Worm (Caenorhabditis elegans) whole organism, L4 larva: ENCODE measurements around the gene rps-14.

Source experiments
- F10B5.3 ChIP-seq: sonication (generic microtip); optimal IDR thresholded peaks from 2 replicates; lab custom pipeline; 2016; ENCODE audit warnings: mild to moderate bottlenecking, missing genetic modification characterization, missing compliant biosample characterization
- F49E8.2 ChIP-seq: sonication (generic microtip); optimal IDR thresholded peaks from 2 replicates; lab custom pipeline; 2016; ENCODE audit warnings: missing compliant biosample characterization, mild to moderate bottlenecking, missing genetic modification characterization, borderline replicate concordance
- T26A8.4 ChIP-seq: fragments of 200-800 bp; sonication (Bioruptor generic); IDR thresholded peaks from 2 replicates; pipeline ENCODE4 v1.3.6; 2022; ENCODE audit warnings: missing genetic modification characterization, missing compliant biosample characterization
- Y48G9A.11 ChIP-seq: fragments of 200-800 bp; sonication (Bioruptor generic); IDR thresholded peaks from 2 replicates; pipeline ENCODE4 v1.3.6; 2022; ENCODE audit warnings: missing genetic modification reagents, missing genetic modification characterization, missing compliant biosample characterization
- aha-1 ChIP-seq: fragments of 150-350 bp; peaks from one replicate; lab custom pipeline; 2014; ENCODE audit warnings: missing biosample characterization, missing genetic modification characterization
- ama-1 ChIP-seq: fragments of 150-350 bp; optimal IDR thresholded peaks from 2 replicates; lab custom pipeline; 2014; ENCODE audit warnings: inconsistent platforms, mixed read lengths
- arid-1 ChIP-seq: fragments of 200-800 bp; sonication (Bioruptor generic); conservative IDR thresholded peaks from 2 replicates; pipeline ENCODE4 v1.3.6; 2022; ENCODE audit warnings: missing genetic modification reagents, missing genetic modification characterization, missing compliant biosample characterization
- ceh-28 ChIP-seq: fragments of 150-350 bp; optimal IDR thresholded peaks from 2 replicates; lab custom pipeline; 2014; ENCODE audit warnings: missing biosample characterization, missing genetic modification reagents, missing genetic modification characterization
- ceh-32 ChIP-seq: sonication (generic microtip); optimal IDR thresholded peaks from 2 replicates; lab custom pipeline; 2016; ENCODE audit warnings: mild to moderate bottlenecking, missing genetic modification characterization, missing compliant biosample characterization; ENCODE audit not compliant: poor library complexity
- cey-2 ChIP-seq: sonication (generic microtip); optimal IDR thresholded peaks from 3 replicates; lab custom pipeline; 2017; ENCODE audit warnings: missing genetic modification characterization, mild to moderate bottlenecking, missing compliant biosample characterization, antibody characterized with exemption, borderline replicate concordance; ENCODE audit not compliant: insufficient read depth
- ctbp-1 ChIP-seq: fragments of 200-800 bp; sonication (Bioruptor generic); IDR thresholded peaks from 2 replicates; pipeline ENCODE4 v1.3.6; 2022; ENCODE audit warnings: missing genetic modification reagents, missing genetic modification characterization, missing compliant biosample characterization
- daf-16 ChIP-seq, 3 experiments: sonication (generic microtip); optimal IDR thresholded peaks; 2 replicates each; lab custom pipeline; 2016 to 2017; ENCODE audit warnings: missing genetic modification characterization in 3 of 3, missing genetic modification reagents in 3 of 3, mild to moderate bottlenecking in 2 of 3, missing compliant biosample characterization in 2 of 3, missing biosample characterization in 1 of 3, moderate library complexity in 1 of 3
- daf-19 ChIP-seq: fragments of 200-800 bp; sonication (Bioruptor generic); conservative IDR thresholded peaks from 2 replicates; pipeline ENCODE4 v1.3.6; 2022; ENCODE audit warnings: missing genetic modification characterization, missing compliant biosample characterization
- daf-8 ChIP-seq: fragments of 200-800 bp; sonication (Bioruptor generic); IDR thresholded peaks from 2 replicates; pipeline ENCODE4 v1.3.6; 2022; ENCODE audit warnings: missing genetic modification characterization, missing compliant biosample characterization
- dmd-8 ChIP-seq: fragments of 200-800 bp; sonication (Bioruptor generic); IDR thresholded peaks from 2 replicates; pipeline ENCODE4 v1.3.6; 2022; ENCODE audit warnings: missing genetic modification characterization, missing compliant biosample characterization
- dpl-1 ChIP-seq: fragments of 150-350 bp; optimal IDR thresholded peaks from 2 replicates; lab custom pipeline; 2014; ENCODE audit warnings: missing biosample characterization, missing genetic modification reagents, missing genetic modification characterization
- duxl-1 ChIP-seq: sonication (generic microtip); optimal IDR thresholded peaks from 2 replicates; lab custom pipeline; 2016; ENCODE audit warnings: mild to moderate bottlenecking, missing genetic modification characterization, moderate library complexity, missing compliant biosample characterization; ENCODE audit not compliant: poor library complexity
- dve-1 ChIP-seq: sonication (generic microtip); optimal IDR thresholded peaks from 2 replicates; lab custom pipeline; 2017; ENCODE audit warnings: antibody characterized with exemption, mild to moderate bottlenecking, missing genetic modification characterization, missing compliant biosample characterization; ENCODE audit not compliant: insufficient read depth
- egl-43 ChIP-seq: fragments of 200-800 bp; sonication (Bioruptor generic); IDR thresholded peaks from 2 replicates; pipeline ENCODE4 v1.3.6; 2022; ENCODE audit warnings: missing genetic modification reagents, missing genetic modification characterization, missing compliant biosample characterization
- gei-8 ChIP-seq: fragments of 200-800 bp; sonication (Bioruptor generic); optimal IDR thresholded peaks from 2 replicates; lab custom pipeline; 2018; ENCODE audit warnings: mild to moderate bottlenecking, missing genetic modification characterization, missing compliant biosample characterization
- hlh-11 ChIP-seq: fragments of 200-800 bp; sonication (Bioruptor generic); optimal IDR thresholded peaks from 2 replicates; lab custom pipeline; 2018; ENCODE audit warnings: mild to moderate bottlenecking, missing genetic modification characterization, missing compliant biosample characterization
- hlh-30 ChIP-seq: sonication (generic microtip); optimal IDR thresholded peaks from 2 replicates; lab custom pipeline; 2017; ENCODE audit warnings: antibody characterized with exemption, mild to moderate bottlenecking, missing genetic modification characterization, missing compliant biosample characterization; ENCODE audit not compliant: insufficient read depth
- lin-38 ChIP-seq: fragments of 200-800 bp; sonication (Bioruptor generic); IDR thresholded peaks from 2 replicates; pipeline ENCODE4 v1.3.6; 2022; ENCODE audit warnings: missing genetic modification reagents, missing genetic modification characterization, missing compliant biosample characterization
- lir-3 ChIP-seq: sonication (generic microtip); optimal IDR thresholded peaks from 2 replicates; lab custom pipeline; 2016; ENCODE audit warnings: mild to moderate bottlenecking, missing genetic modification characterization, missing compliant biosample characterization
- lsy-2 ChIP-seq, 2 experiments: fragments of 150-350 bp in 1 of 2; sonication (generic microtip) in 1 of 2; optimal IDR thresholded peaks; 2 replicates each; lab custom pipeline; 2014 to 2017; ENCODE audit warnings: missing biosample characterization in 2 of 2, missing genetic modification characterization in 2 of 2
- madf-9 ChIP-seq: fragments of 200-800 bp; sonication (Bioruptor generic); conservative IDR thresholded peaks from 2 replicates; pipeline ENCODE4 v1.3.6; 2022; ENCODE audit warnings: missing genetic modification reagents, missing genetic modification characterization, missing compliant biosample characterization
- mdt-29 ChIP-seq: fragments of 200-800 bp; sonication (Bioruptor generic); IDR thresholded peaks from 2 replicates; pipeline ENCODE4 v1.3.6; 2022; ENCODE audit warnings: missing genetic modification reagents, missing genetic modification characterization, missing compliant biosample characterization
- mes-2 ChIP-seq: sonication (generic microtip); optimal IDR thresholded peaks from 2 replicates; lab custom pipeline; 2016; ENCODE audit warnings: missing genotype, mild to moderate bottlenecking, missing genetic modification characterization, missing compliant biosample characterization; ENCODE audit not compliant: poor library complexity, severe bottlenecking
- mxl-3 ChIP-seq: fragments of 200-800 bp; sonication (Bioruptor generic); optimal IDR thresholded peaks from 2 replicates; lab custom pipeline; 2018; ENCODE audit warnings: mild to moderate bottlenecking, missing genetic modification characterization, missing compliant biosample characterization
- nhr-102 ChIP-seq: sonication (generic microtip); optimal IDR thresholded peaks from 2 replicates; lab custom pipeline; 2016; ENCODE audit warnings: mild to moderate bottlenecking, missing genetic modification characterization, moderate library complexity, missing compliant biosample characterization
- nhr-11 ChIP-seq: fragments of 150-350 bp; optimal IDR thresholded peaks from 2 replicates; lab custom pipeline; 2014; ENCODE audit warnings: missing biosample characterization, missing genetic modification characterization
- nhr-111 ChIP-seq: fragments of 200-800 bp; sonication (Bioruptor generic); optimal IDR thresholded peaks from 2 replicates; lab custom pipeline; 2018; ENCODE audit warnings: mild to moderate bottlenecking, missing genetic modification characterization, missing compliant biosample characterization
- nhr-48 ChIP-seq: sonication (generic microtip); optimal IDR thresholded peaks from 2 replicates; lab custom pipeline; 2016; ENCODE audit warnings: mild to moderate bottlenecking, missing genetic modification characterization, missing compliant biosample characterization
- nhr-77 ChIP-seq: fragments of 150-350 bp; optimal IDR thresholded peaks from 2 replicates; lab custom pipeline; 2014; ENCODE audit warnings: missing biosample characterization, missing genetic modification characterization
- php-3 ChIP-seq: fragments of 200-800 bp; sonication (Bioruptor generic); IDR thresholded peaks from 2 replicates; pipeline ENCODE4 v1.3.6; 2022; ENCODE audit warnings: missing genetic modification reagents, missing genetic modification characterization, missing compliant biosample characterization
- pqm-1 ChIP-seq: sonication (generic microtip); optimal IDR thresholded peaks from 2 replicates; lab custom pipeline; 2017; ENCODE audit warnings: missing biosample characterization, missing genetic modification characterization
- set-16 ChIP-seq: fragments of 200-800 bp; sonication (Bioruptor generic); IDR thresholded peaks from 2 replicates; pipeline ENCODE4 v1.3.6; 2022; ENCODE audit warnings: missing genetic modification reagents, missing genetic modification characterization, missing compliant biosample characterization
- snpc-1.2 ChIP-seq: fragments of 200-800 bp; sonication (Bioruptor generic); IDR thresholded peaks from 2 replicates; pipeline ENCODE4 v1.3.6; 2022; ENCODE audit warnings: missing genetic modification reagents, missing genetic modification characterization, missing compliant biosample characterization
- snpc-4 ChIP-seq: fragments of 150-350 bp; optimal IDR thresholded peaks from 2 replicates; lab custom pipeline; 2014; ENCODE audit warnings: missing biosample characterization, missing genetic modification characterization
- spr-1 ChIP-seq: sonication (generic microtip); optimal IDR thresholded peaks from 2 replicates; lab custom pipeline; 2016; ENCODE audit warnings: mild to moderate bottlenecking, missing genetic modification characterization, missing compliant biosample characterization
- spr-3 ChIP-seq: fragments of 200-800 bp; sonication (Bioruptor generic); optimal IDR thresholded peaks from 2 replicates; lab custom pipeline; 2018; ENCODE audit warnings: mild to moderate bottlenecking, missing genetic modification characterization, missing compliant biosample characterization
- tag-97 ChIP-seq: fragments of 200-800 bp; sonication (Bioruptor generic); IDR thresholded peaks from 2 replicates; pipeline ENCODE4 v1.3.6; 2022; ENCODE audit warnings: missing genetic modification characterization, missing compliant biosample characterization
- unc-130 ChIP-seq: sonication (generic microtip); optimal IDR thresholded peaks from 2 replicates; lab custom pipeline; 2016; ENCODE audit warnings: missing genetic modification reagents, missing genetic modification characterization, missing compliant biosample characterization
- unc-39 ChIP-seq: sonication (generic microtip); optimal IDR thresholded peaks from 2 replicates; lab custom pipeline; 2017; ENCODE audit warnings: missing biosample characterization, missing genetic modification characterization
- ztf-11 ChIP-seq: fragments of 150-350 bp; optimal IDR thresholded peaks from 2 replicates; lab custom pipeline; 2014; ENCODE audit warnings: missing biosample characterization, missing genetic modification characterization

rps-14 gene

DNA sequence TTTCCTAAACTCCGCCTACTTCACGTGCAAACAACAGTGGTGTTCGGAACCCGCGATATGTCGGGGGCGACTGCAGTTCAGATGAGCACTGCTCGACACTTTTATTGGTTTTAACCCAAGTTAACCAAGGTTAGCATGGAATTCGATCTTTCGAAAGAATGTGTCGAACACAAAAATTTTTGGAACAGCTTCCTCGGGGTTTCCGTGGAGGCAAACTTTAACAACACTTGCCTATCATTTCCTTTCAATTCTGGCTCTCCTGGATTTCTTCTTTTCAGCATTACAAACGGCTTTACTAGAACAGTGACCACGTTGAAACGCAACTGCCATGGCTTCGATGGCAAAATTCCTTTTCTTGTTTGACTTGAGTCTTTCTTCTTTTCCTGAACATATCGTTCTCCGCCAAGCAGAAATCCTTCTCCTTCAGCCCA lies 38.1 kb downstream of the rps-14 start (continued):
- TF ChIP-seq gei-8 (no peak), lir-3 (tag; lab: Kevin White, UChicago) (no peak), snpc-4 (tag; lab: Kevin White, UChicago) (peak; percentile 88), unc-39 (tag; lab: Kevin White, UChicago) (no peak), daf-19 (GFP tag; lab: Robert Waterston, UW) (no peak; the same call in 1 of the 2 replicates), dve-1 (tag; lab: Kevin White, UChicago) (peak; percentile 97), mxl-3 (peak; percentile 68), set-16 (GFP tag; lab: Robert Waterston, UW) (no peak), cey-2 (no peak), ceh-32 (no peak), spr-1 (peak; percentile 67), ctbp-1 (GFP tag; lab: Robert Waterston, UW) (no peak), duxl-1 (tag; lab: Kevin White, UChicago) (peak; percentile 82), spr-3 (GFP tag; lab: Kevin White, UChicago) (peak; percentile 52), madf-9 (peak; percentile 12; the same call in 1 of the 2 replicates)

DNA sequence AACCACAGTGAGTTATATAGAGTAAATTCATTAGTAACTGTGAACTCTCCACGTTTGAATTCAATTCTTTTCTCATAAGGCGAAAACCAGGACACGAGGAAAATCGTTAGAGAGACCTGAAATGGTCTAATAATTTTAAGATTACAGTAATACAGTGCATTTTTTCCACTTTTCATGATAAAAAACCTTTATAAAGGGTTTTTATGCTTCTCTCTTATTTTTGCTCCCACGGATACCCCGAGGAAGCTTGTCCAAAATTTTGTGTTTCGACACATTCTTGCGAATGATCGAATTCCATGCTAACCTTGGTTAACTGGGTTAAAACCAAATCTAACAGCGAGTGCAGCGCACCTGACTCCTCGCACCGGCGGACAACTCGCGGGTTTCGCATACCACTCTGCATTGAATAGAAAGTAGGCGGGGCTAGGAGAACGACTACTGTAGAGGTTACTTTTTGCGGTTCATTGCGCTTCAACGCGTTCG lies 39.1 kb downstream of the rps-14 start:
- peak; percentile 53 for TF ChIP-seq arid-1 (GFP tag; lab: Robert Waterston, UW)
- TF ChIP-seq daf-8 (GFP tag; lab: Robert Waterston, UW): no peak
- TF ChIP-seq nhr-77 (tag; lab: Kevin White, UChicago): no peak
- TF ChIP-seq duxl-1 (tag; lab: Kevin White, UChicago): peak; percentile 23
- TF ChIP-seq dve-1 (tag; lab: Kevin White, UChicago): peak; percentile 28
- peak; percentile 57 for TF ChIP-seq nhr-102
- peak; percentile 56 for TF ChIP-seq lin-38
- TF ChIP-seq aha-1: peak; percentile 79
- TF ChIP-seq mes-2 (tag; lab: Kevin White, UChicago): peak; percentile 71
- no peak for TF ChIP-seq unc-39 (tag; lab: Kevin White, UChicago)
- TF ChIP-seq nhr-48 (tag; lab: Kevin White, UChicago): no peak
- no peak for TF ChIP-seq ceh-28 (tag; lab: Kevin White, UChicago)
- TF ChIP-seq daf-16 (GFP tag; optimal IDR thresholded peaks at IDR 0.05; lab: Kevin White, UChicago): no peak
- TF ChIP-seq daf-16 (tag; optimal IDR thresholded peaks at IDR 0.05; lab: Kevin White, UChicago): peak; percentile 25
- peak; percentile 32 for TF ChIP-seq hlh-30
- TF ChIP-seq hlh-11: peak; percentile 33
- peak; percentile 82 for TF ChIP-seq snpc-4 (tag; lab: Kevin White, UChicago)
- TF ChIP-seq ama-1 (lab: Kevin White, UChicago): peak; percentile 69
- peak; percentile 50; the same call in 1 of the 2 replicates for TF ChIP-seq snpc-1.2
- peak; percentile 80 for TF ChIP-seq mdt-29 (GFP tag; lab: Robert Waterston, UW)
- TF ChIP-seq php-3: no peak
- no peak for TF ChIP-seq nhr-111 (GFP tag; lab: Kevin White, UChicago)
- peak; percentile 60; the same call in 1 of the 2 replicates for TF ChIP-seq egl-43 (GFP tag; lab: Robert Waterston, UW)
- no peak for TF ChIP-seq pqm-1 (tag; lab: Kevin White, UChicago)
- TF ChIP-seq ztf-11 (tag; lab: Kevin White, UChicago): no peak
- TF ChIP-seq unc-130 (GFP tag; lab: Kevin White, UChicago): peak; percentile 35
- peak in 1 of 2 experiments; percentile 56 for TF ChIP-seq lsy-2 (tag; optimal IDR thresholded peaks at IDR 0.05; lab: Kevin White, UChicago)
- TF ChIP-seq tag-97 (GFP tag; lab: Robert Waterston, UW): no peak
- peak; percentile 66 for TF ChIP-seq F49E8.2
- peak; percentile 68 for TF ChIP-seq Y48G9A.11
- TF ChIP-seq gei-8: no peak
- 0 out of 2 replicates have a peak, but pooled peaks have one; percentile 34 for TF ChIP-seq daf-19 (GFP tag; lab: Robert Waterston, UW)
- TF ChIP-seq nhr-11 (tag; lab: Kevin White, UChicago): no peak
- no peak for TF ChIP-seq spr-3 (GFP tag; lab: Kevin White, UChicago)
- TF ChIP-seq T26A8.4 (GFP tag; lab: Robert Waterston, UW): peak; percentile 88
- TF ChIP-seq dmd-8 (GFP tag; lab: Robert Waterston, UW): peak; percentile 68; the same call in 1 of the 2 replicates
- peak; percentile 12 for TF ChIP-seq dpl-1 (GFP tag; lab: Kevin White, UChicago)
- TF ChIP-seq F10B5.3 (tag; lab: Kevin White, UChicago): peak; percentile 24
